Fruit fly (Drosophila melanogaster): ENCODE results near the gene Ctps.

Ctps gene

DNA sequence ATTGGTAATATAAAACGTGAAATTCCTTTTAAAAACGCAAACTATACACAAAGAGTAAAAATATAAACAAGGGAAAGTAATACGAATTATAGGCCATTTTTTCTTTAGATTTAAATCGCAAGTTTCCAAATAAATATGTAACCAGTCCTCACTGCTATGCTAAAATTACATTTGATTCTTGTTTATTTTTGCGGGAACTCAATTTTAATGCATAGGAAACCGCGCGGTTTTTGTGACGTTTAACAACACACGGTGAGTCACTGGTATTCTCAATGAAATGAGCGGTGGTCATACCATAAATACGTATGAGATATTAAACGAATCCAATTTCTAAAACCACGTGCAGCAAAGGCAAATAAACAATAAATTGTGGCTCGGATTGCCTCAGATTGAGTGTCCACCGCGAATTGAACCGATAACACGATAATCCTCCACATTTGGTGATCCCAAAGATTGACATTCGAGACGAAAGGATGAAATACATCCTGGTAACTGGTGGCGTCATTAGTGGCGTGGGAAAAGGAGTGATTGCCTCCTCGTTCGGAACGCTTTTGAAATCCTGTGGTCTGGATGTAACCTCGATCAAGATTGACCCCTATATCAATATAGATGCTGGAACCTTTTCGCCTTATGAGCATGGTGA lies at the start of gene Ctps:
TSS of gene Ctps (plus strand) at position 37 of the 643 bp plus-strand sequence.
- TF ChIP-seq CG6175 (GFP tag; IDR thresholded peaks at IDR 0.05) (no peak), CG33213 (GFP tag; optimal IDR thresholded peaks at IDR 0.05) (peak; percentile 34), dati (GFP tag; IDR thresholded peaks at IDR 0.05) (no peak), CG15601 (tag; optimal IDR thresholded peaks at IDR 0.05) (no peak), MTF-1 (GFP tag; optimal IDR thresholded peaks at IDR 0.05; ENCODE audit: borderline replicate concordance) (no peak), pzg (GFP tag; optimal IDR thresholded peaks at IDR 0.05) (peak; percentile 75), mam (GFP tag; optimal IDR thresholded peaks at IDR 0.05) (peak; percentile 21), MESR4 (GFP tag; optimal IDR thresholded peaks at IDR 0.05) (peak; percentile 65), toy (GFP tag; IDR thresholded peaks at IDR 0.05) (no peak), Xrp1 (GFP tag; IDR thresholded peaks at IDR 0.05) (0 out of 2 replicates have a peak, but pooled peaks have one; percentile 12), Max (GFP tag; optimal IDR thresholded peaks at IDR 0.05) (peak; percentile 55), CG17802 (tag; optimal IDR thresholded peaks at IDR 0.05) (peak; percentile 7), oc (tag; optimal IDR thresholded peaks at IDR 0.05) (no peak), Ets65A (GFP tag) (peak; percentile 82), vvl (GFP tag; IDR thresholded peaks at IDR 0.05) (0 out of 2 replicates have a peak, but pooled peaks have one; percentile 40), crp (GFP tag; optimal IDR thresholded peaks at IDR 0.05) (no peak), CG12155 (GFP tag; optimal IDR thresholded peaks at IDR 0.05) (no peak), CG12391 (tag; optimal IDR thresholded peaks at IDR 0.05) (peak; percentile 41), CG17186 (GFP tag; optimal IDR thresholded peaks at IDR 0.05) (peak; percentile 30), her (GFP tag; optimal IDR thresholded peaks at IDR 0.05) (peak; percentile 50), tin (GFP tag; optimal IDR thresholded peaks at IDR 0.05) (peak; percentile 7), Dp (GFP tag; optimal IDR thresholded peaks at IDR 0.05) (peak; percentile 86), Rfx (GFP tag; IDR thresholded peaks at IDR 0.05) (peak; percentile 33; the same call in 1 of the 2 replicates), CG17359 (tag; optimal IDR thresholded peaks at IDR 0.05) (peak; percentile 34), CG16863 (GFP tag; optimal IDR thresholded peaks at IDR 0.05) (no peak), slbo (GFP tag; IDR thresholded peaks at IDR 0.05) (peak; percentile 42; the same call in 1 of the 2 replicates), sna (GFP tag; IDR thresholded peaks at IDR 0.05; ENCODE audit: partially characterized antibody) (no peak), sob (GFP tag; IDR thresholded peaks at IDR 0.05) (peak; percentile 40; the same call in 1 of the 2 replicates), shn (GFP tag; optimal IDR thresholded peaks at IDR 0.05) (peak; percentile 23), CG18599 (GFP tag; optimal IDR thresholded peaks at IDR 0.05) (no peak), CTCF (GFP tag; optimal IDR thresholded peaks at IDR 0.05) (peak; percentile 44), otp (GFP tag; IDR thresholded peaks at IDR 0.05) (no peak), seq (GFP tag; IDR thresholded peaks at IDR 0.05) (no peak), HHEX (GFP tag; optimal IDR thresholded peaks at IDR 0.05) (peak; percentile 4), klu (GFP tag; IDR thresholded peaks at IDR 0.05) (no peak), Ada2b (GFP tag; IDR thresholded peaks at IDR 0.05) (no peak), B-H2 (GFP tag; optimal IDR thresholded peaks at IDR 0.05) (no peak), Hsf (GFP tag; optimal IDR thresholded peaks at IDR 0.05) (peak; percentile 3), slp2 (GFP tag; optimal IDR thresholded peaks at IDR 0.05) (no peak), YL-1 (GFP tag; optimal IDR thresholded peaks at IDR 0.05) (peak; percentile 28), CG13296 (GFP tag; optimal IDR thresholded peaks at IDR 0.05) (peak; percentile 35), CG9876 (GFP tag; optimal IDR thresholded peaks at IDR 0.05) (no peak), unc-4 (GFP tag; IDR thresholded peaks at IDR 0.05; ENCODE audit: partially characterized antibody) (peak; percentile 28; the same call in 1 of the 2 replicates), NfI (GFP tag; optimal IDR thresholded peaks at IDR 0.05) (peak; percentile 45), z (GFP tag; IDR thresholded peaks at IDR 0.05) (0 out of 3 replicates have a peak, but pooled peaks have one; percentile 7), ems (GFP tag; optimal IDR thresholded peaks at IDR 0.05) (peak; percentile 11), lab (GFP tag; optimal IDR thresholded peaks at IDR 0.05) (peak; percentile 24), CG2678 (tag; optimal IDR thresholded peaks at IDR 0.05) (no peak), Fer1 (GFP tag; optimal IDR thresholded peaks at IDR 0.05) (peak; percentile 27), CG8478 (optimal IDR thresholded peaks at IDR 0.05) (no peak)

Measured in whole organism, embryonic.